Worm (Caenorhabditis elegans) whole organism, midembryonic: ENCODE results near the gene uaf-1.

Experiments
- T22C8.4 ChIP-seq: fragments of 200-800 bp; sonication (Bioruptor generic); IDR thresholded peaks from 2 replicates; pipeline ENCODE4 v1.3.6; 2022; ENCODE audit warnings: missing genetic modification characterization, missing compliant biosample characterization
- cog-1 ChIP-seq: sonication (generic microtip); optimal IDR thresholded peaks from 2 replicates; lab custom pipeline; 2016; ENCODE audit warnings: missing genetic modification characterization, missing compliant biosample characterization
- flt-1 ChIP-seq: fragments of 200-800 bp; sonication (Bioruptor generic); IDR thresholded peaks from 2 replicates; pipeline ENCODE4 v1.3.6; 2022; ENCODE audit warnings: missing genetic modification characterization, missing compliant biosample characterization
- med-1 ChIP-seq: sonication (generic microtip); optimal IDR thresholded peaks from 2 replicates; lab custom pipeline; 2017; ENCODE audit warnings: missing genetic modification characterization, mild to moderate bottlenecking, missing compliant biosample characterization, antibody characterized with exemption, missing genetic modification reagents; ENCODE audit not compliant: insufficient read depth
- ztf-23 ChIP-seq: fragments of 200-800 bp; sonication (Bioruptor generic); IDR thresholded peaks from 2 replicates; pipeline ENCODE4 v1.3.6; 2022; ENCODE audit warnings: missing genetic modification reagents, missing genetic modification characterization, missing compliant biosample characterization

ce11 chrIII:1052291-1052690 is 24.1 kb downstream of the uaf-1 start:
- TF ChIP-seq T22C8.4 (no peak), flt-1 (GFP tag; lab: Robert Waterston, UW) (no peak), med-1 (GFP tag; lab: Kevin White, UChicago) (no peak), ztf-23 (GFP tag; lab: Robert Waterston, UW) (no peak), cog-1 (tag; lab: Kevin White, UChicago) (no peak)
